Fruit fly (Drosophila melanogaster) whole organism, embryonic: Measurements from ENCODE around the gene Rcd5.
A peak's percentile ranks its signal among the peaks of the same experiment; 100 is the strongest.

Experiments used
- Atf6 ChIP-seq: fragments of 200-800 bp; sonication (Bioruptor generic); IDR thresholded peaks from 2 replicates; pipeline ENCODE4 v1.3.6; 2022; ENCODE audit warnings: missing biosample characterization, missing genetic modification characterization
- BEAF-32 ChIP-seq: fragments of 200-800 bp; sonication (Bioruptor generic); optimal IDR thresholded peaks from 3 replicates; lab custom pipeline; 2017; ENCODE audit warnings: missing biosample characterization, missing genetic modification characterization, mild to moderate bottlenecking, moderate library complexity, missing genetic modification reagents
- Blimp-1 ChIP-seq: fragments of 200-800 bp; sonication (Bioruptor generic); optimal IDR thresholded peaks from 3 replicates; lab custom pipeline; 2018; ENCODE audit warnings: missing biosample characterization, missing genetic modification characterization, mild to moderate bottlenecking, moderate library complexity, missing genetic modification reagents
- BtbVII ChIP-seq: fragments of 200-800 bp; sonication (Bioruptor generic); optimal IDR thresholded peaks from 3 replicates; lab custom pipeline; 2017; ENCODE audit warnings: missing biosample characterization, mild to moderate bottlenecking, missing genetic modification characterization
- CG14860 ChIP-seq: fragments of 200-800 bp; sonication (Bioruptor generic); IDR thresholded peaks from 3 replicates; pipeline ENCODE4 v1.3.6; 2022; ENCODE audit warnings: missing biosample characterization, missing genetic modification characterization; ENCODE audit not compliant: partially characterized antibody
- CG15514 ChIP-seq: fragments of 200-800 bp; sonication (Bioruptor generic); optimal IDR thresholded peaks from 3 replicates; lab custom pipeline; 2017; ENCODE audit warnings: missing biosample characterization, missing genetic modification characterization, mild to moderate bottlenecking, moderate library complexity, missing genetic modification reagents
- CG16779 ChIP-seq: fragments of 200-800 bp; sonication (Bioruptor generic); IDR thresholded peaks from 2 replicates; pipeline ENCODE4 v1.3.6; 2022; ENCODE audit warnings: missing biosample characterization, missing genetic modification characterization
- CG16863 ChIP-seq: fragments of 200-800 bp; sonication (Bioruptor generic); optimal IDR thresholded peaks from 3 replicates; lab custom pipeline; 2016; ENCODE audit warnings: missing biosample characterization, missing genetic modification characterization
- CG2129 ChIP-seq: fragments of 200-800 bp; sonication (Bioruptor generic); IDR thresholded peaks from 2 replicates; pipeline ENCODE4 v1.3.6; 2022; ENCODE audit warnings: missing biosample characterization, missing genetic modification characterization; ENCODE audit not compliant: partially characterized antibody
- CG30431 ChIP-seq: fragments of 200-800 bp; sonication (Bioruptor generic); optimal IDR thresholded peaks from 2 replicates; lab custom pipeline; 2017; ENCODE audit warnings: missing biosample characterization, missing genetic modification characterization
- CG3065 ChIP-seq: fragments of 200-800 bp; sonication (Bioruptor generic); optimal IDR thresholded peaks from 2 replicates; lab custom pipeline; 2016; ENCODE audit warnings: missing biosample characterization, missing genetic modification characterization
- CG32532 ChIP-seq: fragments of 200-800 bp; sonication (Bioruptor generic); IDR thresholded peaks from 2 replicates; pipeline ENCODE4 v1.3.6; 2022; ENCODE audit warnings: missing biosample characterization, missing genetic modification characterization
- CG3407 ChIP-seq: fragments of 200-800 bp; sonication (Bioruptor generic); optimal IDR thresholded peaks from 2 replicates; lab custom pipeline; 2018; ENCODE audit warnings: missing biosample characterization, mild to moderate bottlenecking, missing genetic modification characterization
- CG34376 ChIP-seq: fragments of 200-800 bp; sonication (Bioruptor generic); optimal IDR thresholded peaks from 2 replicates; lab custom pipeline; 2018; ENCODE audit warnings: missing biosample characterization, mild to moderate bottlenecking, missing genetic modification characterization
- CG4328 ChIP-seq: fragments of 200-800 bp; sonication (Bioruptor generic); optimal IDR thresholded peaks from 3 replicates; lab custom pipeline; 2017; ENCODE audit warnings: missing biosample characterization, missing genetic modification reagents, missing genetic modification characterization
- CG4707 ChIP-seq: fragments of 200-800 bp; sonication (Bioruptor generic); optimal IDR thresholded peaks from 2 replicates; lab custom pipeline; 2018; ENCODE audit warnings: missing biosample characterization, mild to moderate bottlenecking, missing genetic modification characterization, moderate library complexity
- CG6854 ChIP-seq: fragments of 200-800 bp; sonication (Bioruptor generic); optimal IDR thresholded peaks from 3 replicates; lab custom pipeline; 2017; ENCODE audit warnings: missing biosample characterization, mild to moderate bottlenecking, missing genetic modification characterization
- CG8359 ChIP-seq: fragments of 200-800 bp; sonication (Bioruptor generic); optimal IDR thresholded peaks from 2 replicates; lab custom pipeline; 2017; ENCODE audit warnings: missing biosample characterization, mild to moderate bottlenecking, missing genetic modification characterization, borderline replicate concordance
- CG9215 ChIP-seq: fragments of 200-800 bp; sonication (Bioruptor generic); IDR thresholded peaks from 2 replicates; pipeline ENCODE4 v1.3.6; 2022; ENCODE audit warnings: missing biosample characterization, missing genetic modification characterization
- CG9609 ChIP-seq: fragments of 200-800 bp; sonication (Bioruptor generic); optimal IDR thresholded peaks from 3 replicates; lab custom pipeline; 2016; ENCODE audit warnings: missing biosample characterization, missing genetic modification characterization
- Camta ChIP-seq: fragments of 200-800 bp; sonication (Bioruptor generic); optimal IDR thresholded peaks from 2 replicates; lab custom pipeline; 2016; ENCODE audit warnings: missing biosample characterization, missing genetic modification characterization
- Chrac-16 ChIP-seq: fragments of 200-800 bp; sonication (Bioruptor generic); optimal IDR thresholded peaks from 3 replicates; lab custom pipeline; 2016; ENCODE audit warnings: missing biosample characterization, missing genetic modification characterization
- D19B ChIP-seq: fragments of 200-800 bp; sonication (Bioruptor generic); optimal IDR thresholded peaks from 2 replicates; lab custom pipeline; 2017; ENCODE audit warnings: missing biosample characterization, mild to moderate bottlenecking, missing genetic modification characterization
- Doc2 ChIP-seq: fragments of 200-800 bp; sonication (Bioruptor generic); IDR thresholded peaks from 2 replicates; pipeline ENCODE4 v1.3.6; 2022; ENCODE audit warnings: missing biosample characterization, missing genetic modification characterization
- Ets97D ChIP-seq: fragments of 200-800 bp; sonication (Bioruptor generic); optimal IDR thresholded peaks from 3 replicates; lab custom pipeline; 2016; ENCODE audit warnings: missing biosample characterization, missing genetic modification characterization
- Gug ChIP-seq: fragments of 200-800 bp; sonication (Bioruptor generic); IDR thresholded peaks from 4 replicates; pipeline ENCODE4 v1.3.6; 2022; ENCODE audit warnings: missing biosample characterization, missing genetic modification characterization
- HLH4C ChIP-seq: fragments of 200-800 bp; sonication (Bioruptor generic); IDR thresholded peaks from 3 replicates; pipeline ENCODE4 v1.3.6; 2022; ENCODE audit warnings: missing biosample characterization, missing genetic modification characterization; ENCODE audit not compliant: partially characterized antibody
- Mrtf ChIP-seq: fragments of 200-800 bp; sonication (Bioruptor generic); IDR thresholded peaks from 3 replicates; pipeline ENCODE4 v1.3.6; 2022; ENCODE audit warnings: missing biosample characterization, missing genetic modification characterization
- Oli ChIP-seq: fragments of 200-800 bp; sonication (Bioruptor generic); optimal IDR thresholded peaks from 2 replicates; lab custom pipeline; 2018; ENCODE audit warnings: missing biosample characterization, mild to moderate bottlenecking, missing genetic modification characterization, moderate library complexity
- Pdp1 ChIP-seq, 2 experiments: fragments of 200-800 bp; sonication (Bioruptor generic); optimal IDR thresholded peaks; 3 replicates each; lab custom pipeline; 2016; ENCODE audit warnings: missing biosample characterization in 2 of 2, missing genetic modification characterization in 2 of 2, mild to moderate bottlenecking in 1 of 2, moderate library complexity in 1 of 2
- Sin3A ChIP-seq: fragments of >200 bp; optimal IDR thresholded peaks from 2 replicates; lab custom pipeline; 2018
- Six4 ChIP-seq: fragments of 200-800 bp; sonication (Bioruptor generic); optimal IDR thresholded peaks from 2 replicates; lab custom pipeline; 2016; ENCODE audit warnings: missing biosample characterization, missing genetic modification characterization
- ato ChIP-seq: fragments of 200-800 bp; sonication (Bioruptor generic); IDR thresholded peaks from 2 replicates; pipeline ENCODE4 v1.3.6; 2022; ENCODE audit warnings: missing biosample characterization, missing genetic modification characterization; ENCODE audit not compliant: partially characterized antibody
- chinmo ChIP-seq: fragments of 200-800 bp; sonication (Bioruptor generic); IDR thresholded peaks from 4 replicates; pipeline ENCODE4 v1.3.6; 2022; ENCODE audit warnings: missing biosample characterization, missing genetic modification characterization; ENCODE audit not compliant: partially characterized antibody
- disco-r ChIP-seq: fragments of 200-800 bp; sonication (Bioruptor generic); optimal IDR thresholded peaks from 2 replicates; lab custom pipeline; 2016; ENCODE audit warnings: missing biosample characterization, missing genetic modification characterization
- dmrt99B ChIP-seq: fragments of 200-800 bp; sonication (Bioruptor generic); optimal IDR thresholded peaks from 2 replicates; lab custom pipeline; 2018; ENCODE audit warnings: missing biosample characterization, mild to moderate bottlenecking, missing genetic modification characterization, moderate library complexity
- ftz-f1 ChIP-seq: fragments of 200-800 bp; sonication (Bioruptor generic); optimal IDR thresholded peaks from 2 replicates; lab custom pipeline; 2016; ENCODE audit warnings: missing biosample characterization, missing genetic modification characterization
- gsb-n ChIP-seq: fragments of 200-800 bp; sonication (Bioruptor generic); optimal IDR thresholded peaks from 3 replicates; lab custom pipeline; 2018; ENCODE audit warnings: missing biosample characterization, mild to moderate bottlenecking, missing genetic modification characterization
- pan ChIP-seq, 4 experiments: fragments of >200 bp in 3 of 4; fragments of 200-800 bp in 1 of 4; sonication (Bioruptor generic) in 1 of 4; optimal IDR thresholded peaks in 3 of 4; IDR thresholded peaks in 1 of 4; 2 replicates each; pipeline versions ENCODE4 v1.3.6 to Lab custom; 2017 to 2022; ENCODE audit warnings: missing biosample characterization in 2 of 4, missing genetic modification characterization in 2 of 4, mixed read lengths in 1 of 4
- pita ChIP-seq: fragments of 200-800 bp; sonication (Bioruptor generic); optimal IDR thresholded peaks from 2 replicates; lab custom pipeline; 2017; ENCODE audit warnings: missing biosample characterization, mild to moderate bottlenecking, missing genetic modification characterization
- pros ChIP-seq: fragments of 200-800 bp; sonication (Bioruptor generic); optimal IDR thresholded peaks from 3 replicates; lab custom pipeline; 2019; ENCODE audit warnings: missing biosample characterization, mild to moderate bottlenecking, missing genetic modification characterization, moderate library complexity
- ro ChIP-seq: fragments of 200-800 bp; sonication (Bioruptor generic); IDR thresholded peaks from 2 replicates; pipeline ENCODE4 v1.3.6; 2022; ENCODE audit warnings: missing biosample characterization, missing genetic modification characterization
- salm ChIP-seq: fragments of 200-800 bp; sonication (Bioruptor generic); optimal IDR thresholded peaks from 2 replicates; lab custom pipeline; 2018; ENCODE audit warnings: missing biosample characterization, mild to moderate bottlenecking, missing genetic modification characterization
- slp2 ChIP-seq: fragments of 200-800 bp; sonication (Bioruptor generic); optimal IDR thresholded peaks from 2 replicates; lab custom pipeline; 2016; ENCODE audit warnings: missing biosample characterization, missing genetic modification characterization
- sug ChIP-seq: fragments of 200-800 bp; optimal IDR thresholded peaks from 2 replicates; lab custom pipeline; 2019; ENCODE audit warnings: missing biosample characterization, mild to moderate bottlenecking, missing genetic modification characterization, moderate library complexity
- ttk ChIP-seq: fragments of 200-800 bp; sonication (Bioruptor generic); IDR thresholded peaks from 2 replicates; pipeline ENCODE4 v2.1.2; 2022; ENCODE audit warnings: missing biosample characterization, missing genetic modification characterization
- tx ChIP-seq: fragments of 200-800 bp; sonication (Bioruptor generic); optimal IDR thresholded peaks from 2 replicates; lab custom pipeline; 2016; ENCODE audit warnings: missing biosample characterization, missing genetic modification characterization
- vfl ChIP-seq: fragments of 200-800 bp; sonication (Bioruptor generic); optimal IDR thresholded peaks from 2 replicates; lab custom pipeline; 2016; ENCODE audit warnings: missing biosample characterization, missing genetic modification characterization
- zen ChIP-seq: fragments of 200-800 bp; sonication (Bioruptor generic); optimal IDR thresholded peaks from 3 replicates; lab custom pipeline; 2018; ENCODE audit warnings: missing biosample characterization, mild to moderate bottlenecking, missing genetic modification characterization, moderate library complexity
- zfh2 ChIP-seq: fragments of 200-800 bp; sonication (Bioruptor generic); optimal IDR thresholded peaks from 2 replicates; lab custom pipeline; 2016; ENCODE audit warnings: missing biosample characterization, missing genetic modification characterization

Rcd5 gene

DNA sequence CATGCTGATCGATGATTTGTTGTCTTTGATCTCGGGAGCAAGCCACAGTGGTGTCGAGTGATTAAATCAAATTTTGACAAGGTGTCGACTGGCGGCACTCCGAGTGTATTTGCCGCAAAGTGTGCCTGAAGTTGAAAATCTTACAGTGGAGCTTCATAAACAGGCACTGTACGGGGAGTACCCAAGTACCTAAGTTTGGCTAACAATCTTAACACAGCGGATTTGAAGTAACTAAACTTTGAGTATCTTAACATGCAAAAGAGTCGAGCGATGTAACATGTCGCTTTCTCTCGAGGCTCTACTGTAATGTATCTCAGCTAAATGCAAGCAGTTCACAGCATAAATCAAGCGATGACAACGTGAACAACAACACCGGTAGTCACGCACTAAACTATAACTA is 23.6 kb upstream of the Rcd5 start (continued):
- TF ChIP-seq D19B (GFP tag; lab: Kevin White, UChicago) (no peak), CG3065 (GFP tag; lab: Kevin White, UChicago) (no peak), vfl (GFP tag; lab: Kevin White, UChicago) (no peak), CG4328 (no peak), BtbVII (GFP tag; lab: Kevin White, UChicago) (no peak), sug (tag; lab: Kevin White, UChicago) (no peak), disco-r (GFP tag; lab: Kevin White, UChicago) (no peak), zen (tag; lab: Kevin White, UChicago) (peak; percentile 85), Doc2 (GFP tag; lab: Robert Waterston, UW) (no peak), pita (GFP tag; lab: Kevin White, UChicago) (no peak), Sin3A (lab: Kevin White, UChicago) (no peak), pros (GFP tag; lab: Kevin White, UChicago) (no peak), HLH4C (no peak), Atf6 (GFP tag; lab: Robert Waterston, UW) (no peak), BEAF-32 (no peak), CG16779 (no peak), CG8359 (GFP tag; lab: Kevin White, UChicago) (no peak), Camta (GFP tag; lab: Kevin White, UChicago) (peak; percentile 36), CG14860 (GFP tag; lab: Robert Waterston, UW) (no peak), ttk (GFP tag; lab: Robert Waterston, UW) (peak; percentile 58), CG16863 (GFP tag; lab: Kevin White, UChicago) (peak; percentile 65), Chrac-16 (GFP tag; lab: Kevin White, UChicago) (peak; percentile 75), Pdp1 (GFP tag; optimal IDR thresholded peaks at IDR 0.05; lab: Kevin White, UChicago) (peak; percentile 43 to 59), CG2129 (no peak), CG30431 (GFP tag; lab: Kevin White, UChicago) (peak; percentile 83), Gug (peak; percentile 75; the same call in 3 of the 4 replicates), zfh2 (GFP tag; lab: Kevin White, UChicago) (no peak), CG34376 (no peak), chinmo (GFP tag; lab: Robert Waterston, UW) (no peak), salm (tag; lab: Kevin White, UChicago) (no peak), Oli (tag; lab: Kevin White, UChicago) (peak; percentile 65), Mrtf (GFP tag; lab: Robert Waterston, UW) (peak; percentile 61; the same call in 1 of the 3 replicates), ftz-f1 (GFP tag; lab: Kevin White, UChicago) (no peak), CG9215 (GFP tag; lab: Robert Waterston, UW) (no peak), gsb-n (peak; percentile 65), Six4 (peak; percentile 63), CG9609 (peak; percentile 47), Blimp-1 (peak; percentile 68), tx (peak; percentile 21), ro (GFP tag; lab: Robert Waterston, UW) (no peak; the same call in 1 of the 2 replicates), CG6854 (GFP tag; lab: Kevin White, UChicago) (no peak), CG4707 (peak; percentile 63), CG15514 (GFP tag; lab: Kevin White, UChicago) (no peak), ato (GFP tag; lab: Robert Waterston, UW) (no peak), CG3407 (GFP tag; lab: Kevin White, UChicago) (peak; percentile 29), dmrt99B (tag; lab: Kevin White, UChicago) (peak; percentile 58), slp2 (GFP tag; lab: Kevin White, UChicago) (peak; percentile 45), Ets97D (peak; percentile 4), CG32532 (0 out of 2 replicates have a peak, but pooled peaks have one; percentile 19), pan (optimal IDR thresholded peaks at IDR 0.05; lab: Kevin White, UChicago) (no peak), pan (GFP tag; optimal IDR thresholded peaks at IDR 0.05 in 1 of 2, IDR thresholded peaks at IDR 0.05 in 1 of 2) (peak in 1 of 2 experiments; percentile 71)
